Fruit fly (Drosophila melanogaster): Measurements from ENCODE around the gene CG34295.

- TF ChIP-seq Sox15 (GFP tag; optimal IDR thresholded peaks at IDR 0.05) (no peak), Eip75B (GFP tag; optimal IDR thresholded peaks at IDR 0.05) (no peak), svp (GFP tag) (no peak)
Measured at dm6 chr3R:28756879-28757278, 32.5 kb upstream of the CG34295 start, which contains the start of gene CG9997.
